Worm (Caenorhabditis elegans): ENCODE data around the gene B0416.10.

The B0416.10 gene

DNA sequence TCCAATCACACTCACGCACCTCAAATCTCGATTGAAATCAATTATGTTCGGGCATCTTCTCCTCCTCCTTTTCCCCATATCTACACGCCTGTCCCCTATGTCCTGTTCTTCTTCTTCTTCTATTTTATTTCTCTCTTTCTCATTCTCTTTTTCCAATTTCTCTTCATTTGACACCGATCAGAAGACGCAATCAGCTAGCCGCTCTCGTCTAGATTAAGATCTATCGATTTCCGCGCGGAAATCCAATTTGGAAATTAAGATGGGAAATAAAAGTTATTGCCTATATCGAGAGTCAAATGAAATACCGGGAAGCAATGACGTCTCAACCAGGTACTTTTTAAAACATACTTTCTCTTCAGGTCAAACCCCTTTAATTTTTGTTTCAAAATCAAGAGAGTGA, 46.0 kb downstream of the B0416.10 start:
- TF ChIP-seq tra-4 (tag; optimal IDR thresholded peaks at IDR 0.05) = no peak
- TF ChIP-seq ama-1 (optimal IDR thresholded peaks at IDR 0.05) = no peak
- TF ChIP-seq ets-7 (tag; optimal IDR thresholded peaks at IDR 0.05) = no peak
- no peak for TF ChIP-seq scrt-1 (GFP tag; IDR thresholded peaks at IDR 0.05)
- no peak for TF ChIP-seq ceh-13 (GFP tag; optimal IDR thresholded peaks at IDR 0.05)

DNA sequence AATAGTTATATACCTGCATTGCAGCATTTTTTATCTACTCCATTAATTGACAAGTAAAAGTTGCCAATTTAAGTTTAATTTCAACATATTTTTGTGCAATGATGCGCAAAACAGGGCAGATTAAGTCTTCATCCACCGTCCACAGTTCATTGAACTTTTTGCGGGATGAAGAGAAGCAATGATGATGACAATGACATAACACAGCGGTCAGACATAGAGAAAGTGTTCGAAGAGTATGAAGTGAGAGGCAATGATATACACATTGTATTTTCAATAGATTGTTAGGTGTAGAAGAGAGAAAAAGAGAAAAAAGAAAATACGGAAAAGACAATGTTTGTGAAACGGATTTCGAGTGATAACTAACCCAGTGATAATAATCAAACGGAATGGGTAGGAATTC, 47.6 kb downstream of the B0416.10 start:
- no peak for TF ChIP-seq F13C5.2 (tag; optimal IDR thresholded peaks at IDR 0.05)
- no peak for TF ChIP-seq hmbx-1 (tag; optimal IDR thresholded peaks at IDR 0.05)
- TF ChIP-seq pes-1 (GFP tag; IDR thresholded peaks at IDR 0.05) = no peak
- no peak for TF ChIP-seq ama-1 (optimal IDR thresholded peaks at IDR 0.05)
- no peak for TF ChIP-seq sea-1 (GFP tag; conservative IDR thresholded peaks at IDR 0.05)
- no peak for TF ChIP-seq B0310.2 (tag; optimal IDR thresholded peaks at IDR 0.05)
- TF ChIP-seq tra-4 (tag; optimal IDR thresholded peaks at IDR 0.05) = no peak
- no peak for TF ChIP-seq tbx-11 (GFP tag; IDR thresholded peaks at IDR 0.05)
- TF ChIP-seq flt-1 (GFP tag; IDR thresholded peaks at IDR 0.05) = no peak
- TF ChIP-seq hnd-1 (tag; optimal IDR thresholded peaks at IDR 0.05) = no peak
- no peak for TF ChIP-seq aly-1 (tag; optimal IDR thresholded peaks at IDR 0.05)
- TF ChIP-seq hmg-4 (GFP tag; optimal IDR thresholded peaks at IDR 0.05) = no peak
- TF ChIP-seq scrt-1 (GFP tag; IDR thresholded peaks at IDR 0.05) = no peak

DNA sequence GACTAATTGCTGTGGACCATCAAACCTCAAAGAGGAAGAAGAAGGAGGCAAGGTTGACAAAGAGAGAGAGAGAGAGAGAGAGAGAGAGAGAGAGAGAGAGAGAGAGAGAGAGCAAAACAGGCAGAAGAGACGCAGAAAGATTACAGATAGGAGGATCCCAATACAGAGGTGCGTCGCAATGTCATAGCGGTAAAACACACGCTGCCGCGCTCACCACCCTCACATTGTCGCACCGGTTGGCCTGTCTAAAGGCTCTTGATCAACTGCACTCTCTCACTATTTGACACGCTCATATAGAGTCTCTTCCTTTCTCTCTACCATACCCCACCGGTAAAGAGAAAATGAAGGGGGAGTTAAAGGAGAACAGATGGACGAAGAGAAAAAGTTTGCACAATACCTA, 49.2 kb downstream of the B0416.10 start:
- TF ChIP-seq hmg-4 (GFP tag; optimal IDR thresholded peaks at IDR 0.05) (peak; percentile 89), aly-1 (tag; optimal IDR thresholded peaks at IDR 0.05) (no peak), F13C5.2 (tag; optimal IDR thresholded peaks at IDR 0.05) (peak; percentile 14), sea-1 (GFP tag; conservative IDR thresholded peaks at IDR 0.05) (0 out of 2 replicates have a peak, but pooled peaks have one; percentile 13), pes-1 (GFP tag; IDR thresholded peaks at IDR 0.05) (peak; percentile 52; the same call in 1 of the 2 replicates), hnd-1 (tag; optimal IDR thresholded peaks at IDR 0.05) (no peak), B0310.2 (tag; optimal IDR thresholded peaks at IDR 0.05) (peak; percentile 39), flt-1 (GFP tag; IDR thresholded peaks at IDR 0.05) (no peak), ets-7 (tag; optimal IDR thresholded peaks at IDR 0.05) (peak; percentile 14), hmbx-1 (tag; optimal IDR thresholded peaks at IDR 0.05) (peak; percentile 30), ceh-13 (GFP tag; optimal IDR thresholded peaks at IDR 0.05) (peak; percentile 28)
